Worm (Caenorhabditis elegans) whole organism, L4 larva: ENCODE data around the gene slc-30A9.

ENCODE experiments used
- ama-1 ChIP-seq: fragments of 150-350 bp; optimal IDR thresholded peaks from 2 replicates; lab custom pipeline; 2014; ENCODE audit warnings: inconsistent platforms, mixed read lengths
- ceh-82 ChIP-seq: sonication (generic microtip); optimal IDR thresholded peaks from 2 replicates; lab custom pipeline; 2017; ENCODE audit warnings: missing biosample characterization, missing genetic modification characterization
- dpl-1 ChIP-seq: fragments of 150-350 bp; optimal IDR thresholded peaks from 2 replicates; lab custom pipeline; 2014; ENCODE audit warnings: missing biosample characterization, missing genetic modification reagents, missing genetic modification characterization
- lin-13 ChIP-seq: fragments of 150-350 bp; optimal IDR thresholded peaks from 2 replicates; lab custom pipeline; 2014; ENCODE audit warnings: missing biosample characterization, missing genetic modification reagents, missing genetic modification characterization
- nhr-6 ChIP-seq: fragments of 150-350 bp; optimal IDR thresholded peaks from 2 replicates; lab custom pipeline; 2014; ENCODE audit warnings: missing biosample characterization, missing genetic modification characterization
- skn-1 ChIP-seq: fragments of 150-350 bp; optimal IDR thresholded peaks from 2 replicates; lab custom pipeline; 2014; ENCODE audit warnings: missing biosample characterization, missing genetic modification characterization
- unc-62 ChIP-seq, 3 experiments: fragments of 150-350 bp in 1 of 3; sonication (generic microtip); optimal IDR thresholded peaks in 2 of 3; peaks in 1 of 3; 1 replicate in 1 of 3; 2 replicates in 2 of 3; lab custom pipeline; 2014 to 2017; ENCODE audit warnings: missing biosample characterization in 3 of 3, missing genetic modification characterization in 3 of 3, missing genetic modification reagents in 3 of 3, missing genotype in 1 of 3

DNA sequence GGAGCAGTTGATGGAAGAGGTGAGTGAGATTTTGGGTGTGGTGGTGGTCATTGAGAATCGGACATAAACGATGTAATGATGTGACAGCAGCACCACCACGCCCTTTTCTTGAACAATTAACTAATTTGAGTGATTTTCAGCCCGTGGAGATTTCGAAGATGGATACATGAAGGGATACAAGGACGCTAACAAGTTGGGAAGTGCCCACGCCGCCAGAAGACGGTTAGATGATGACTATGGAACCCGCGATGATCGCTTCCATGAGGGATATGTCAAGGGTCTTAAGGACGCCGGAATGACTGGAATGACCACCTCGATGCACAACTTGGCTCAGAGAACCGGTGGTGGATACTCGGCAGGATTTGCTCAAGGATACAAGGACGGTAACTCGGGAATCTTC lies 20.6 kb downstream of the slc-30A9 start:
- TF ChIP-seq ama-1 (lab: Kevin White, UChicago) (no peak), ceh-82 (tag; lab: Kevin White, UChicago) (no peak), dpl-1 (no peak), nhr-6 (tag; lab: Kevin White, UChicago) (no peak), unc-62 (GFP tag; optimal IDR thresholded peaks at IDR 0.05 in 1 of 2; lab: Kevin White, UChicago) (peak in 1 of 2 experiments; percentile 96), unc-62 (tag; optimal IDR thresholded peaks at IDR 0.05; lab: Kevin White, UChicago) (no peak), lin-13 (GFP tag; lab: Kevin White, UChicago) (no peak), skn-1 (tag; lab: Kevin White, UChicago) (no peak)
